Worm (Caenorhabditis elegans): ENCODE results near the gene srg-53.

The srg-53 gene

ce11 chrV:858841-859456 lies 20.3 kb upstream of the srg-53 start (continued):
- 0 out of 2 replicates have a peak, but pooled peaks have one; percentile 17 for TF ChIP-seq F33H1.4 (GFP tag; IDR thresholded peaks at IDR 0.05)
- peak; percentile 66; the same call in 1 of the 2 replicates for TF ChIP-seq hsf-1 (GFP tag; IDR thresholded peaks at IDR 0.05)

ce11 chrV:866729-867128 lies 12.5 kb upstream of the srg-53 start, which contains the start of gene T02B11.3:
Gene T02B11.3, minus strand, starts transcription at chrV:866829.
- TF ChIP-seq Y79H2A.3 (GFP tag; conservative IDR thresholded peaks at IDR 0.05): no peak
- TF ChIP-seq ztf-3 (GFP tag; optimal IDR thresholded peaks at IDR 0.05): no peak
- TF ChIP-seq efl-1 (GFP tag; optimal IDR thresholded peaks at IDR 0.05): no peak
- no peak for TF ChIP-seq xnd-1 (tag; optimal IDR thresholded peaks at IDR 0.05)
- TF ChIP-seq hlh-12 (tag; optimal IDR thresholded peaks at IDR 0.05): no peak
- TF ChIP-seq snpc-3.4 (tag; optimal IDR thresholded peaks at IDR 0.05): no peak
- TF ChIP-seq ekl-4 (GFP tag; IDR thresholded peaks at IDR 0.05): no peak
- TF ChIP-seq F57C9.4 (tag; optimal IDR thresholded peaks at IDR 0.05): no peak
- no peak for TF ChIP-seq ets-4 (GFP tag; optimal IDR thresholded peaks at IDR 0.05)
- TF ChIP-seq B0261.1 (tag; optimal IDR thresholded peaks at IDR 0.05): no peak
- no peak for TF ChIP-seq tbx-9 (tag; optimal IDR thresholded peaks at IDR 0.05; ENCODE audit: borderline replicate concordance)
- TF ChIP-seq somi-1 (GFP tag; optimal IDR thresholded peaks at IDR 0.05): no peak
- TF ChIP-seq ztf-26 (tag; optimal IDR thresholded peaks at IDR 0.05): no peak
- no peak for TF ChIP-seq T07F8.4 (tag; optimal IDR thresholded peaks at IDR 0.05)
- TF ChIP-seq dpl-1 (GFP tag; optimal IDR thresholded peaks at IDR 0.05): no peak
- TF ChIP-seq repo-1 (tag; optimal IDR thresholded peaks at IDR 0.05): no peak
- no peak for TF ChIP-seq lin-35 (GFP tag; optimal IDR thresholded peaks at IDR 0.05)

ce11 chrV:871029-871428 lies 8.2 kb upstream of the srg-53 start, which contains the start of gene T02B11.4:
Gene T02B11.4, minus strand, starts transcription at chrV:871129.
- TF ChIP-seq K11D2.4 (GFP tag; IDR thresholded peaks at IDR 0.05) (no peak), lag-1 (GFP tag; IDR thresholded peaks at IDR 0.05) (no peak), pha-4 (tag; optimal IDR thresholded peaks at IDR 0.05) (no peak), F57C9.4 (tag; optimal IDR thresholded peaks at IDR 0.05) (no peak), nfya-1 (tag; optimal IDR thresholded peaks at IDR 0.05; ENCODE audit: borderline replicate concordance, insufficient read depth) (no peak), madf-10 (tag; optimal IDR thresholded peaks at IDR 0.05) (no peak), aptf-3 (GFP tag; IDR thresholded peaks at IDR 0.05) (no peak), ztf-3 (GFP tag; optimal IDR thresholded peaks at IDR 0.05) (no peak), hlh-12 (tag; optimal IDR thresholded peaks at IDR 0.05) (no peak), T07F8.4 (tag; optimal IDR thresholded peaks at IDR 0.05) (no peak), attf-3 (GFP tag; conservative IDR thresholded peaks at IDR 0.05) (no peak)

- TF ChIP-seq ceh-40 (GFP tag; IDR thresholded peaks at IDR 0.05): no peak
- TF ChIP-seq Y79H2A.3 (GFP tag; conservative IDR thresholded peaks at IDR 0.05): no peak
- TF ChIP-seq hmg-1.2 (GFP tag; IDR thresholded peaks at IDR 0.05): no peak
- no peak for TF ChIP-seq B0019.2 (GFP tag; conservative IDR thresholded peaks at IDR 0.05)
- no peak for TF ChIP-seq ztf-18 (tag; optimal IDR thresholded peaks at IDR 0.05)
- no peak for TF ChIP-seq aptf-2 (GFP tag; conservative IDR thresholded peaks at IDR 0.05)
- TF ChIP-seq snpc-1.1 (tag; optimal IDR thresholded peaks at IDR 0.05; ENCODE audit: insufficient read depth): no peak
- TF ChIP-seq F57C9.4 (tag; optimal IDR thresholded peaks at IDR 0.05): no peak
- TF ChIP-seq mxl-1 (tag; optimal IDR thresholded peaks at IDR 0.05): no peak
- no peak for TF ChIP-seq fkh-3 (tag; optimal IDR thresholded peaks at IDR 0.05)
- TF ChIP-seq ztf-6 (GFP tag; IDR thresholded peaks at IDR 0.05): no peak
- no peak for TF ChIP-seq unc-62 (GFP tag; optimal IDR thresholded peaks at IDR 0.05)
- no peak for TF ChIP-seq ceh-100 (GFP tag; IDR thresholded peaks at IDR 0.05)
- TF ChIP-seq lir-1 (GFP tag; conservative IDR thresholded peaks at IDR 0.05): no peak
- no peak for TF ChIP-seq lin-54 (GFP tag; optimal IDR thresholded peaks at IDR 0.05)
- TF ChIP-seq mel-28 (tag; optimal IDR thresholded peaks at IDR 0.05; ENCODE audit: borderline replicate concordance): no peak
- TF ChIP-seq dpl-1 (GFP tag; optimal IDR thresholded peaks at IDR 0.05): no peak
- no peak for TF ChIP-seq T07F8.4 (tag; optimal IDR thresholded peaks at IDR 0.05)
- no peak for TF ChIP-seq ceh-91 (GFP tag; IDR thresholded peaks at IDR 0.05)
Measured at ce11 chrV:875945-876344, 3.3 kb upstream of the srg-53 start, which contains the start of gene T02B11.9. Gene T02B11.9, plus strand, starts transcription at chrV:876245.
